Worm (Caenorhabditis elegans) whole organism, late embryonic: ENCODE data around the gene C40A11.7.

Experiments used
- K02D7.2 ChIP-seq: sonication (generic microtip); optimal IDR thresholded peaks from 2 replicates; lab custom pipeline; 2017; ENCODE audit warnings: mild to moderate bottlenecking, missing genetic modification characterization, missing compliant biosample characterization
- ama-1 ChIP-seq: fragments of 150-350 bp; optimal IDR thresholded peaks from 2 replicates; lab custom pipeline; 2014
- ceh-14 ChIP-seq: sonication (generic microtip); optimal IDR thresholded peaks from 2 replicates; lab custom pipeline; 2016; ENCODE audit warnings: missing genotype, missing genetic modification characterization, missing compliant biosample characterization
- elt-4 ChIP-seq: sonication (generic microtip); optimal IDR thresholded peaks from 2 replicates; lab custom pipeline; 2016; ENCODE audit warnings: missing genetic modification characterization, missing compliant biosample characterization
- hlh-8 ChIP-seq: sonication (generic microtip); optimal IDR thresholded peaks from 2 replicates; lab custom pipeline; 2016; ENCODE audit warnings: missing genotype, missing genetic modification characterization, missing compliant biosample characterization
- nhr-11 ChIP-seq: fragments of 150-350 bp; optimal IDR thresholded peaks from 2 replicates; lab custom pipeline; 2014; ENCODE audit warnings: missing biosample characterization, missing genetic modification characterization
- pha-4 ChIP-seq: fragments of 150-350 bp; optimal IDR thresholded peaks from 2 replicates; lab custom pipeline; 2018; ENCODE audit warnings: missing biosample characterization, missing genetic modification reagents, missing genetic modification characterization
- sox-4 ChIP-seq: sonication (generic microtip); optimal IDR thresholded peaks from 2 replicates; lab custom pipeline; 2017; ENCODE audit warnings: mild to moderate bottlenecking, missing genetic modification characterization, inconsistent platforms, missing compliant biosample characterization
- ttx-3 ChIP-seq: sonication (generic microtip); optimal IDR thresholded peaks from 2 replicates; lab custom pipeline; 2016; ENCODE audit warnings: missing genetic modification reagents, missing genetic modification characterization, missing compliant biosample characterization

DNA sequence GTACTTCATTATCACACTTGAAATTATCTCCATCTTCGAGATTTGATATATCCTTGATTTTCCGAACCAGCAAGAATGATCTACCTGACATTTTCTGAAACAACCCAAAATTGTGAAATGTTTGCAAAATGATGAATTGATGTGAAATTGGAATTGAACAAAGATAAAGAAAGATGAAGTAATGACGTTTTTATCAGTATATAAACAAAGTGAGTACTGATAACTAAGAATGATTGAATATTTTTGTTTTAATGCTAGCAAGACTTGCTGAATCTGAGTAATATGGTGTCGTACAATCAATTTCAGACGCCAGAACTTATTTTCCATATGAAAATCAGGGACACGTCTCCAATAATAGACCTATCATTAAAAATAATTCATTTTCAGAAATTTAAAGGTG lies 28.3 kb downstream of the C40A11.7 start, which contains the start of gene math-37:
- TF ChIP-seq nhr-11 (tag; lab: Kevin White, UChicago) (no peak), ttx-3 (no peak), elt-4 (no peak), pha-4 (no peak), hlh-8 (tag; lab: Kevin White, UChicago) (no peak), ceh-14 (tag; lab: Kevin White, UChicago) (no peak), sox-4 (tag; lab: Kevin White, UChicago) (no peak), ama-1 (lab: Kevin White, UChicago) (no peak), K02D7.2 (tag; lab: Kevin White, UChicago) (no peak)
